Worm (Caenorhabditis elegans): ENCODE measurements around the gene vps-60.

DNA sequence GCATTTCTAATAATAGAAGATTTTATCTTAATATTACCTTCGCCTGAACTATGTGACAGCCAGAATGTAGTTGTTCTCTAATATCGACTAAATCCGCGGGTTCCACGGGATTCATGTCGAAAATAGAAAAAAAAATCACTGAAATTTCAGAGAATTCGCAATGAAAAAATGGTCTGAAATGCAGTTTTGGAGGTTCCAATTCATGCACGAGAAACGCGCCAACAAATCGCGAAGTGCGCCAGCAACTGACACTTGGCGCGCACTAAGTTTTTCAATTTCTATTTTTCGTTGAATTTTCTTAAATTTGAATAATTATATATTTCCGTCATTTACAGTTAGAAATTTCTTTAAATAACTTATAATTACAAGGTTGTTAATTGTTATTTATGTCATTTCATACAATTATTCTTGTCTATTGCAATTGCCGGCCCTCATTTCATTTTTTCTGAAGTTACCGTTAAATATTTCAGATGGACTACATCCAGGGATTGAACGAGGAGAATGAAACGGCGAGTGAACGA, 36.0 kb downstream of the vps-60 start, which contains the start of the genes F25G6.9 and symk-1:
- no peak for TF ChIP-seq mef-2 (tag; optimal IDR thresholded peaks at IDR 0.05)
- peak in 1 of 2 experiments; percentile 41 for TF ChIP-seq ztf-11 (tag; optimal IDR thresholded peaks at IDR 0.05)
- peak; percentile 64 to 77 for TF ChIP-seq efl-1 (optimal IDR thresholded peaks at IDR 0.05)
- peak; percentile 73 to 97 for TF ChIP-seq efl-1 (GFP tag; optimal IDR thresholded peaks at IDR 0.05 in 1 of 2)
- TF ChIP-seq fkh-4 (tag; optimal IDR thresholded peaks at IDR 0.05; ENCODE audit: borderline replicate concordance), result no peak
- peak; percentile 7 for TF ChIP-seq fos-1 (tag; optimal IDR thresholded peaks at IDR 0.05)
- peak; percentile 75 for TF ChIP-seq snpc-4 (tag; optimal IDR thresholded peaks at IDR 0.05)

Data from whole organism, L1 larva.